Fruit fly (Drosophila melanogaster) whole organism, prepupa: ENCODE data around the gene Teh1.

Experiments used
- CG11294 ChIP-seq: fragments of 200-800 bp; sonication (Bioruptor generic); IDR thresholded peaks from 2 replicates; pipeline ENCODE4 v1.3.6; 2022; ENCODE audit warnings: missing biosample characterization, missing genetic modification characterization
- CG11762 ChIP-seq: fragments of 200-800 bp; sonication (Bioruptor generic); optimal IDR thresholded peaks from 3 replicates; lab custom pipeline; 2016; ENCODE audit warnings: missing biosample characterization, missing genetic modification characterization; ENCODE audit not compliant: insufficient read depth
- Gug ChIP-seq: fragments of 200-800 bp; sonication (Bioruptor generic); IDR thresholded peaks from 2 replicates; pipeline ENCODE4 v1.3.6; 2022; ENCODE audit warnings: missing biosample characterization, missing genetic modification characterization
- Hr4 ChIP-seq: fragments of 200-800 bp; sonication (Bioruptor generic); optimal IDR thresholded peaks from 3 replicates; lab custom pipeline; 2016; ENCODE audit warnings: missing biosample characterization, missing genetic modification characterization
- acj6 ChIP-seq: fragments of 200-800 bp; sonication (Bioruptor generic); optimal IDR thresholded peaks from 3 replicates; lab custom pipeline; 2016; ENCODE audit warnings: missing biosample characterization, missing genetic modification characterization

DNA sequence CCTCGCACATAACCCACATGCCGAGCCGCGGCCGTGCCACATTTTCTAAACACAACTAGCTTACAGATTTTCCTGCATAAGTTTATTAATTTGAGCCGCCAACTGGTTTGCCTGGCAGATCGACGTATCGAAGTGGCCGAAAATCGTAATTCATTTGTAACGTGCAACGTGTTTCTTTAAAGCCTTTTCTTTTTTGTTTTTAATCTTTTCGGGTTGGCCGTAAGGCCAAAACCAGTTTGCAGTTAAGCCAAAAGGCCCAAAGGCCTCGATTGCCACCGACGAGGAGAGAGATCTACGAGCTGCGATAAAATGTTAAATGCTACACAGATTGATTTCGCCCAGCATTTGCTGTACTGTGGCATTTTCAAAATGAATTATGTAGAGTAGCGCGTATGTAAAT is 35.5 kb upstream of the Teh1 start:
- TF ChIP-seq acj6, result no peak
- TF ChIP-seq CG11762 (GFP tag; lab: Kevin White, UChicago), result no peak
- TF ChIP-seq Gug, result no peak
- no peak for TF ChIP-seq Hr4 (GFP tag; lab: Kevin White, UChicago)
- no peak for TF ChIP-seq CG11294 (GFP tag; lab: Robert Waterston, UW)
